Worm (Caenorhabditis elegans): ENCODE data around the gene ribo-1.

Gene ribo-1

DNA sequence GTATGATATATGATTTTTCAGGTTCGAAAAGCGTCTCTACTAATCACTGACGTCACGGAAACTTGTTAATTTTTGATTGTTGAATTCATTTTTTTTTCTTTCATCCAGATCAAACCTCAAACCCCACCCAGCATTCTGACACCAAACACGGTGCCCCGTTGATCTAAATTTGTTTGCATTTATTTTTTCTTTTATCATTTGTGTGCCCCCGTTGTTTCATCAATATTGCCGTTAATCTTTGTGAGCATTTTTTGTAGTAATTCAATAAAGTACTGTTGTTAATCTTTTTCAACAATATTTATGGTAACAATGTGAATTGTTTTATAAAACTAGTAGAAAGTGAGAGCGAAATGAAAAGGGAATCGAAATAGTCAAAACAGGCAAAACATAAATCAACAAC, 6.3 kb downstream of the ribo-1 start (continued):
- TF ChIP-seq attf-3 (GFP tag; conservative IDR thresholded peaks at IDR 0.05) (no peak), sptf-2 (GFP tag; optimal IDR thresholded peaks at IDR 0.05) (no peak), let-526 (GFP tag; IDR thresholded peaks at IDR 0.05) (no peak)

- TF ChIP-seq mes-4 (tag; optimal IDR thresholded peaks at IDR 0.05) (no peak), xnd-1 (tag; optimal IDR thresholded peaks at IDR 0.05) (peak; percentile 23), B0261.1 (tag; optimal IDR thresholded peaks at IDR 0.05) (no peak), madf-10 (tag; optimal IDR thresholded peaks at IDR 0.05) (no peak), snpc-3.4 (tag; optimal IDR thresholded peaks at IDR 0.05) (peak; percentile 63), lir-1 (GFP tag; conservative IDR thresholded peaks at IDR 0.05) (0 out of 2 replicates have a peak, but pooled peaks have one; percentile 31), attf-3 (GFP tag; conservative IDR thresholded peaks at IDR 0.05) (peak; percentile 65; the same call in 1 of the 2 replicates), Y95B8A.8 (GFP tag; IDR thresholded peaks at IDR 0.05) (0 out of 2 replicates have a peak, but pooled peaks have one; percentile 35), ztf-3 (GFP tag; optimal IDR thresholded peaks at IDR 0.05) (no peak), lin-54 (GFP tag; optimal IDR thresholded peaks at IDR 0.05) (peak; percentile 91), hmg-1.2 (GFP tag; IDR thresholded peaks at IDR 0.05) (peak; percentile 57), ceh-100 (GFP tag; IDR thresholded peaks at IDR 0.05) (peak; percentile 26; the same call in 1 of the 2 replicates), let-607 (tag; optimal IDR thresholded peaks at IDR 0.05) (peak in 1 of 2 experiments; percentile 26), snpc-1.1 (tag; optimal IDR thresholded peaks at IDR 0.05; ENCODE audit: insufficient read depth) (peak; percentile 31), K12H6.12 (tag; optimal IDR thresholded peaks at IDR 0.05) (peak; percentile 22), zfh-2 (GFP tag; conservative IDR thresholded peaks at IDR 0.05) (no peak), snpc-4 (GFP tag; optimal IDR thresholded peaks at IDR 0.05) (peak; percentile 74), snpc-4 (tag; optimal IDR thresholded peaks at IDR 0.05) (peak; percentile 79 to 91 (median 86)), rcor-1 (GFP tag; IDR thresholded peaks at IDR 0.05) (peak; percentile 72), aptf-3 (GFP tag; IDR thresholded peaks at IDR 0.05) (no peak), nhr-80 (tag; optimal IDR thresholded peaks at IDR 0.05) (peak; percentile 56), egrh-3 (GFP tag; IDR thresholded peaks at IDR 0.05) (no peak), Y79H2A.3 (GFP tag; conservative IDR thresholded peaks at IDR 0.05) (no peak), rec-8 (tag; optimal IDR thresholded peaks at IDR 0.05) (no peak), D2030.7 (GFP tag; IDR thresholded peaks at IDR 0.05) (peak; percentile 51; the same call in 1 of the 2 replicates), rpc-1 (optimal IDR thresholded peaks at IDR 0.05) (no peak), rpc-1 (tag; optimal IDR thresholded peaks at IDR 0.05) (no peak), mcd-1 (GFP tag; IDR thresholded peaks at IDR 0.05) (peak; percentile 83), madf-6 (GFP tag; IDR thresholded peaks at IDR 0.05) (no peak; the same call in 1 of the 2 replicates), B0035.1 (tag; optimal IDR thresholded peaks at IDR 0.05) (no peak), ztf-25 (GFP tag; IDR thresholded peaks at IDR 0.05) (no peak), attf-6 (GFP tag; IDR thresholded peaks at IDR 0.05) (0 out of 2 replicates have a peak, but pooled peaks have one; percentile 19), ceh-91 (GFP tag; IDR thresholded peaks at IDR 0.05) (peak; percentile 36), ets-4 (GFP tag; optimal IDR thresholded peaks at IDR 0.05) (no peak), tlf-1 (GFP tag; optimal IDR thresholded peaks at IDR 0.05) (peak; percentile 53), nhr-120 (GFP tag; IDR thresholded peaks at IDR 0.05) (no peak), attf-5 (GFP tag; optimal IDR thresholded peaks at IDR 0.05) (peak; percentile 97), F22D6.2 (tag; optimal IDR thresholded peaks at IDR 0.05) (no peak), K11D2.4 (GFP tag; IDR thresholded peaks at IDR 0.05) (no peak), ztf-22 (GFP tag; optimal IDR thresholded peaks at IDR 0.05) (no peak), Y56A3A.18 (GFP tag; IDR thresholded peaks at IDR 0.05) (0 out of 2 replicates have a peak, but pooled peaks have one; percentile 22), snpc-1.3 (tag; optimal IDR thresholded peaks at IDR 0.05; ENCODE audit: insufficient read depth) (peak; percentile 56), aptf-2 (GFP tag; conservative IDR thresholded peaks at IDR 0.05) (no peak), bed-1 (GFP tag; IDR thresholded peaks at IDR 0.05) (no peak)
Measured at ce11 chrIV:6919318-6919717, 8.8 kb downstream of the ribo-1 start, which contains the start of gene ruvb-2. ruvb-2 (minus strand) TSS chrIV:6919406.
